Worm (Caenorhabditis elegans) whole organism, young adult: ENCODE data around the gene W09C2.7.

Source experiments
- B0019.2 ChIP-seq: fragments of 200-800 bp; sonication (Bioruptor generic); conservative IDR thresholded peaks from 2 replicates; pipeline ENCODE4 v1.3.6; 2022; ENCODE audit warnings: missing genetic modification reagents, missing genetic modification characterization, missing compliant biosample characterization
- B0336.3 ChIP-seq: fragments of 200-800 bp; sonication (Bioruptor generic); IDR thresholded peaks from 2 replicates; pipeline ENCODE4 v1.3.6; 2022; ENCODE audit warnings: missing genetic modification characterization, missing compliant biosample characterization
- F23B12.7 ChIP-seq: sonication (generic microtip); optimal IDR thresholded peaks from 2 replicates; lab custom pipeline; 2017; ENCODE audit warnings: missing genetic modification characterization, mild to moderate bottlenecking, missing compliant biosample characterization, antibody characterized with exemption, moderate library complexity; ENCODE audit not compliant: insufficient read depth
- F49E8.2 ChIP-seq: sonication (generic microtip); optimal IDR thresholded peaks from 3 replicates; lab custom pipeline; 2017; ENCODE audit warnings: missing genetic modification characterization, mild to moderate bottlenecking, missing compliant biosample characterization, antibody characterized with exemption, moderate library complexity; ENCODE audit not compliant: insufficient read depth
- F57C9.4 ChIP-seq: sonication (generic microtip); optimal IDR thresholded peaks from 2 replicates; lab custom pipeline; 2017; ENCODE audit warnings: mild to moderate bottlenecking, missing genetic modification characterization, missing compliant biosample characterization
- T07F8.4 ChIP-seq: sonication (generic microtip); optimal IDR thresholded peaks from 2 replicates; lab custom pipeline; 2016; ENCODE audit warnings: mild to moderate bottlenecking, missing genetic modification characterization, moderate library complexity, missing compliant biosample characterization
- Y53G8AR.9 ChIP-seq: fragments of 200-800 bp; sonication (Bioruptor generic); conservative IDR thresholded peaks from 2 replicates; pipeline ENCODE4 v1.3.6; 2022; ENCODE audit warnings: missing genetic modification reagents, missing genetic modification characterization, missing compliant biosample characterization
- atf-7 ChIP-seq: sonication (generic microtip); optimal IDR thresholded peaks from 2 replicates; lab custom pipeline; 2017; ENCODE audit warnings: mild to moderate bottlenecking, missing genetic modification characterization, missing compliant biosample characterization
- attf-6 ChIP-seq: fragments of 200-800 bp; sonication (Bioruptor generic); IDR thresholded peaks from 2 replicates; pipeline ENCODE4 v1.3.6; 2022; ENCODE audit warnings: missing genetic modification reagents, missing genetic modification characterization, missing compliant biosample characterization
- cebp-1 ChIP-seq, 2 experiments: fragments of 200-800 bp in 1 of 2; sonication (Bioruptor generic) in 1 of 2; sonication (generic microtip) in 1 of 2; IDR thresholded peaks in 1 of 2; optimal IDR thresholded peaks in 1 of 2; 2 replicates each; pipeline versions ENCODE4 v1.3.6 to Lab custom; 2017 to 2022; ENCODE audit warnings: missing compliant biosample characterization in 2 of 2, missing genetic modification characterization in 2 of 2, mild to moderate bottlenecking in 1 of 2, missing genetic modification reagents in 1 of 2, moderate library complexity in 1 of 2
- cebp-2 ChIP-seq: fragments of 200-800 bp; sonication (Bioruptor generic); IDR thresholded peaks from 2 replicates; pipeline ENCODE4 v1.3.6; 2022; ENCODE audit warnings: missing genetic modification characterization, missing compliant biosample characterization
- ceh-27 ChIP-seq: fragments of 200-800 bp; sonication (Bioruptor generic); optimal IDR thresholded peaks from 2 replicates; lab custom pipeline; 2018; ENCODE audit warnings: mild to moderate bottlenecking, missing genetic modification characterization, moderate library complexity, missing compliant biosample characterization
- ceh-79 ChIP-seq: sonication (generic microtip); optimal IDR thresholded peaks from 2 replicates; lab custom pipeline; 2017; ENCODE audit warnings: mild to moderate bottlenecking, missing genetic modification characterization, missing compliant biosample characterization
- die-1 ChIP-seq: sonication (generic microtip); optimal IDR thresholded peaks from 2 replicates; lab custom pipeline; 2016; ENCODE audit warnings: missing genotype, mild to moderate bottlenecking, missing genetic modification characterization, missing compliant biosample characterization
- dpl-1 ChIP-seq: fragments of 150-350 bp; optimal IDR thresholded peaks from 2 replicates; lab custom pipeline; 2014; ENCODE audit warnings: missing biosample characterization, missing genetic modification reagents, missing genetic modification characterization
- efl-1 ChIP-seq: fragments of 150-350 bp; optimal IDR thresholded peaks from 2 replicates; lab custom pipeline; 2014; ENCODE audit warnings: missing biosample characterization, missing genetic modification reagents, missing genetic modification characterization
- egl-18 ChIP-seq: fragments of 200-800 bp; sonication (Bioruptor generic); IDR thresholded peaks from 2 replicates; pipeline ENCODE4 v1.3.6; 2022; ENCODE audit warnings: missing genetic modification reagents, missing genetic modification characterization, missing compliant biosample characterization
- egrh-3 ChIP-seq: fragments of 200-800 bp; sonication (Bioruptor generic); IDR thresholded peaks from 2 replicates; pipeline ENCODE4 v1.3.6; 2022; ENCODE audit warnings: missing genetic modification reagents, missing genetic modification characterization, missing compliant biosample characterization
- hlh-26 ChIP-seq: fragments of 200-800 bp; sonication (Bioruptor generic); conservative IDR thresholded peaks from 2 replicates; pipeline ENCODE4 v1.3.6; 2022; ENCODE audit warnings: missing genetic modification reagents, missing genetic modification characterization, missing compliant biosample characterization
- hmg-1.2 ChIP-seq: fragments of 200-800 bp; sonication (Bioruptor generic); IDR thresholded peaks from 2 replicates; pipeline ENCODE4 v1.3.6; 2022; ENCODE audit warnings: missing genetic modification reagents, missing genetic modification characterization, missing compliant biosample characterization
- lin-26 ChIP-seq: fragments of 200-800 bp; sonication (Bioruptor generic); IDR thresholded peaks from 2 replicates; pipeline ENCODE4 v1.3.6; 2022; ENCODE audit warnings: missing genetic modification reagents, missing genetic modification characterization, missing compliant biosample characterization
- lin-35 ChIP-seq, 3 experiments: fragments of 150-350 bp in 2 of 3; sonication (generic microtip) in 1 of 3; optimal IDR thresholded peaks; 2 replicates each; lab custom pipeline; 2014 to 2018; ENCODE audit warnings: missing biosample characterization in 3 of 3, missing genetic modification characterization in 3 of 3, missing genetic modification reagents in 3 of 3
- lin-40 ChIP-seq: sonication (generic microtip); optimal IDR thresholded peaks from 2 replicates; lab custom pipeline; 2016; ENCODE audit warnings: missing genetic modification characterization, mild to moderate bottlenecking, missing compliant biosample characterization, missing genotype, missing genetic modification reagents
- lir-1 ChIP-seq: fragments of 200-800 bp; sonication (Bioruptor generic); conservative IDR thresholded peaks from 2 replicates; pipeline ENCODE4 v1.3.6; 2022; ENCODE audit warnings: missing genetic modification reagents, missing genetic modification characterization, missing compliant biosample characterization
- madf-3 ChIP-seq: fragments of 200-800 bp; sonication (Bioruptor generic); IDR thresholded peaks from 2 replicates; pipeline ENCODE4 v1.3.6; 2022; ENCODE audit warnings: missing genetic modification reagents, missing genetic modification characterization, missing compliant biosample characterization
- madf-8 ChIP-seq: fragments of 200-800 bp; sonication (Bioruptor generic); conservative IDR thresholded peaks from 2 replicates; pipeline ENCODE4 v1.3.6; 2022; ENCODE audit warnings: missing genetic modification reagents, missing genetic modification characterization, missing compliant biosample characterization
- mcd-1 ChIP-seq: fragments of 200-800 bp; sonication (Bioruptor generic); IDR thresholded peaks from 2 replicates; pipeline ENCODE4 v1.3.6; 2022; ENCODE audit warnings: missing genetic modification reagents, missing genetic modification characterization, missing compliant biosample characterization
- mel-28 ChIP-seq: sonication (generic microtip); optimal IDR thresholded peaks from 2 replicates; lab custom pipeline; 2016; ENCODE audit warnings: borderline replicate concordance, mild to moderate bottlenecking, missing genetic modification characterization, missing compliant biosample characterization
- mes-4 ChIP-seq: sonication (generic microtip); optimal IDR thresholded peaks from 2 replicates; lab custom pipeline; 2016; ENCODE audit warnings: missing genotype, missing genetic modification characterization, missing compliant biosample characterization
- nfya-1 ChIP-seq: sonication (generic microtip); optimal IDR thresholded peaks from 2 replicates; lab custom pipeline; 2017; ENCODE audit warnings: antibody characterized with exemption, missing compliant biosample characterization, missing genetic modification characterization, borderline replicate concordance; ENCODE audit not compliant: insufficient read depth
- nfya-2 ChIP-seq: fragments of 200-800 bp; sonication (Bioruptor generic); IDR thresholded peaks from 2 replicates; pipeline ENCODE4 v1.3.6; 2022; ENCODE audit warnings: missing genetic modification reagents, missing genetic modification characterization, missing compliant biosample characterization
- nhr-120 ChIP-seq: fragments of 200-800 bp; sonication (Bioruptor generic); IDR thresholded peaks from 2 replicates; pipeline ENCODE4 v1.3.6; 2022; ENCODE audit warnings: missing genetic modification characterization, missing compliant biosample characterization
- nhr-80 ChIP-seq: sonication (generic microtip); optimal IDR thresholded peaks from 2 replicates; lab custom pipeline; 2016; ENCODE audit warnings: missing genetic modification characterization, missing compliant biosample characterization
- rec-8 ChIP-seq, 2 experiments: sonication (generic microtip); optimal IDR thresholded peaks; 2 replicates each; lab custom pipeline; 2016; ENCODE audit warnings: mild to moderate bottlenecking in 2 of 2, missing genetic modification characterization in 2 of 2, missing genetic modification reagents in 2 of 2, missing genotype in 2 of 2, missing biosample characterization in 1 of 2, missing compliant biosample characterization in 1 of 2, moderate library complexity in 1 of 2
- repo-1 ChIP-seq: sonication (generic microtip); optimal IDR thresholded peaks from 2 replicates; lab custom pipeline; 2017; ENCODE audit warnings: mild to moderate bottlenecking, missing genetic modification characterization, missing compliant biosample characterization
- rpc-1 ChIP-seq, 2 experiments: fragments of 150-350 bp in 1 of 2; sonication (generic microtip) in 1 of 2; optimal IDR thresholded peaks; 2 replicates each; lab custom pipeline; 2014 to 2018; ENCODE audit warnings: missing biosample characterization in 1 of 2, missing genetic modification characterization in 1 of 2, missing genetic modification reagents in 1 of 2, missing genotype in 1 of 2
- somi-1 ChIP-seq: fragments of 200-800 bp; sonication (Bioruptor generic); optimal IDR thresholded peaks from 2 replicates; lab custom pipeline; 2018; ENCODE audit warnings: mild to moderate bottlenecking, missing genetic modification characterization, missing compliant biosample characterization
- tbp1 ChIP-seq: fragments of 200-800 bp; sonication (Bioruptor generic); optimal IDR thresholded peaks from 2 replicates; lab custom pipeline; 2018; ENCODE audit warnings: mild to moderate bottlenecking, missing genetic modification characterization, missing compliant biosample characterization
- unc-62 ChIP-seq: fragments of 150-350 bp; optimal IDR thresholded peaks from 2 replicates; lab custom pipeline; 2014; ENCODE audit warnings: missing biosample characterization, missing genetic modification reagents, missing genetic modification characterization
- ztf-18 ChIP-seq: sonication (generic microtip); optimal IDR thresholded peaks from 2 replicates; lab custom pipeline; 2016; ENCODE audit warnings: missing genotype, mild to moderate bottlenecking, missing genetic modification characterization, missing compliant biosample characterization
- ztf-26 ChIP-seq: sonication (generic microtip); optimal IDR thresholded peaks from 2 replicates; lab custom pipeline; 2017; ENCODE audit warnings: missing genetic modification characterization, missing compliant biosample characterization
- ztf-28 ChIP-seq: fragments of 200-800 bp; sonication (Bioruptor generic); IDR thresholded peaks from 2 replicates; pipeline ENCODE4 v1.3.6; 2022; ENCODE audit warnings: missing genetic modification reagents, missing genetic modification characterization, missing compliant biosample characterization

Gene W09C2.7

DNA sequence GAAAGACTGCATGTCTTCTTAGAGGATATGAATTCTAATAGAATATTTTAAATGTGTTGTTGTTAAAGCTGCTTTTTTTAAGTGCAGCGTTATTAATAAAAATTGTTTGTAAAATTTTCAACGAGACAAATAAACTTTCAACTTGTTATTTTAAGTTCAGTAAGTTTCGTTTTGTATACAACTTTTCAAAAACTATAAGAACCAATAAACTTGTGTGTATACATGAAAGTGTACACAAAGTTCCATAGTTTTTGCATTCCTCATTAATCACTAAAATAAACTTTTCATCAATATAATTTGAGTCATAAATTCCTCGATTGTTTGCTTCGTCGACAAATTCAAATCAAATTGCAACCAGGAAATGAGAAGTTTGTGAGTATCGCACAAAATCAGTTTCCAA is 26.5 kb upstream of the W09C2.7 start, which contains the start of gene srm-3:
TSS of gene srm-3 (plus strand) at position 301 of the 400 bp plus-strand sequence.
- TF ChIP-seq lin-35 (GFP tag; optimal IDR thresholded peaks at IDR 0.05; lab: Kevin White, UChicago) (no peak), mes-4 (tag; lab: Kevin White, UChicago) (no peak), egrh-3 (GFP tag; lab: Robert Waterston, UW) (no peak), F23B12.7 (tag; lab: Kevin White, UChicago) (no peak), cebp-1 (GFP tag; IDR thresholded peaks at IDR 0.05; lab: Robert Waterston, UW) (no peak), cebp-1 (tag; optimal IDR thresholded peaks at IDR 0.05; lab: Kevin White, UChicago) (no peak), cebp-2 (GFP tag; lab: Robert Waterston, UW) (no peak), B0019.2 (GFP tag; lab: Robert Waterston, UW) (no peak), madf-3 (GFP tag; lab: Robert Waterston, UW) (no peak), ceh-79 (no peak), B0336.3 (no peak), attf-6 (no peak), ztf-28 (GFP tag; lab: Robert Waterston, UW) (no peak), nhr-80 (no peak), ztf-26 (tag; lab: Kevin White, UChicago) (no peak), rpc-1 (optimal IDR thresholded peaks at IDR 0.05; lab: Kevin White, UChicago) (no peak), rpc-1 (tag; optimal IDR thresholded peaks at IDR 0.05; lab: Kevin White, UChicago) (no peak), mel-28 (no peak), die-1 (no peak), lin-26 (GFP tag; lab: Robert Waterston, UW) (no peak), hlh-26 (GFP tag; lab: Robert Waterston, UW) (no peak)

DNA sequence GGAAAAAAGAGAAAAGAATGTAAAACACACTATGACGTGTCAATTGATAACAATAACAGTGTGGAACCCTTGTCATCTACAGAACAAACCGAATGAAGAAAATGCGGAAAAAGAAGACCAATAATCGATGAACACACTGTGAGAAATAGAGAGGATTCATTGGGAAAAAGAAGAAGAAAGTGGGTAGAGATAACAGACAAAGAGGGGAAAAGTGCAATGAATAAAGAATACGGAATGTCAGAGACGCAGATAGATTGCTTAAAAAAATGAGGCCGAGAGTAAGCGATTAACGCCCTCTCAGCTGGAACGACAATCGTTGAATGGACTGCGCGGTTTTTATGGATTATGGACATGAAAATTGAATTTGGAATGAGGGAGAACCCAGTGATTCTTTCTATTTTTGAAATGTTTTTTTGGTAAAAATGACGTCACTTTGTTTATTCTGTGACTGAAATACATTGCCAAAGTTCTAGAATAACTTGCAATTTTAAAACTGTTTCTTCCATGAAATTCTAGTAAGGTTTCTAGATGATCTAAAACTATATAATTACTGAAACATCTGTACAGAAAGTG is 25.7 kb upstream of the W09C2.7 start, which contains the start of gene amph-1:
TSS of gene amph-1 (minus strand) at position 85 of the 573 bp plus-strand sequence.
- TF ChIP-seq F57C9.4 = no peak
- TF ChIP-seq nhr-80 = peak; percentile 36
- peak; percentile 90 for TF ChIP-seq hmg-1.2 (GFP tag; lab: Robert Waterston, UW)
- TF ChIP-seq dpl-1 (GFP tag; lab: Kevin White, UChicago) = no peak
- TF ChIP-seq atf-7 (tag; lab: Kevin White, UChicago) = peak; percentile 67
- peak; percentile 33 for TF ChIP-seq lin-40 (tag; lab: Kevin White, UChicago)

DNA sequence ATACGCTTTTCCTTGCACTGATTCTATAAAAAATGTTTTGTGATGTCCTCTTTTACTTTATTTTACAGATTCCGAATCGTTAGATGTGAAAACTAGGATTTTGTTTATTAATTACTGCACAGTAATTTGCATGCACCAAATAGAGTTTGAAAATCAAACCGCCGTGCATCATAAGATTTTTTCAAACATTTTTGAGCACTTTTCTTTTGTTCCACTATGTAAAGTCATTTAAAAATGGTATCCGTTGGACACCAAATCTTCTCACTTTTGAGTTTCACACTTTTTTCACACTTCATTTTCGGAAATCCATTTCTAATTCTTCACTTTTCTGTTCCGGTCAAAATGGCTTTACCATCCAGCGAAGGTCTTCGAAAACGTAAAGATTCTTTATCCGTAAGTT is 21.0 kb upstream of the W09C2.7 start, which contains the start of gene degl-2:
TSS of gene degl-2 (plus strand) at position 301 of the 400 bp plus-strand sequence.
- no peak for TF ChIP-seq madf-8 (GFP tag; lab: Robert Waterston, UW)
- TF ChIP-seq lir-1 (GFP tag; lab: Robert Waterston, UW) = no peak

DNA sequence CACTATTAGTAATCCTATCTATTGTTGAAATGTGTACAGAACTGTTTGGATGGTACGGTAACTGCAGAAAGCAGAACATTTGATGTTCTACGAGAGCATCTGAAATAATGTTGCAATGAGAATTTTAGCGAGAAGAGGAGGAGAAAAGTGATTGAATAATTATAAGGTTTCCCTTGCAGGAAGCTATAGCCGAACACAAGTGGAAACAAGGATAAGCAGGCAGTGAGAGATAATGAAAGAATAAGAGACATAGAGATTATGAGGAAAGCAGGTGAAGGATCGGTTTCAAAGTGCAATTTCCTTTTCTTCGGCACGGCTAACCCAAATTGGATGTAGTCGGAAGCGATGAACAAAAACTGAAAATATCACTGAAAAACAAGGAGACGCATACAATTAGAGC is 19.8 kb upstream of the W09C2.7 start, which contains the start of gene del-2:
TSS of gene del-2 (minus strand) at position 101 of the 400 bp plus-strand sequence.
- no peak for TF ChIP-seq unc-62 (GFP tag; lab: Kevin White, UChicago)
- TF ChIP-seq T07F8.4 (tag; lab: Kevin White, UChicago) = no peak
- TF ChIP-seq, all 124 proteins: peak for 0

DNA sequence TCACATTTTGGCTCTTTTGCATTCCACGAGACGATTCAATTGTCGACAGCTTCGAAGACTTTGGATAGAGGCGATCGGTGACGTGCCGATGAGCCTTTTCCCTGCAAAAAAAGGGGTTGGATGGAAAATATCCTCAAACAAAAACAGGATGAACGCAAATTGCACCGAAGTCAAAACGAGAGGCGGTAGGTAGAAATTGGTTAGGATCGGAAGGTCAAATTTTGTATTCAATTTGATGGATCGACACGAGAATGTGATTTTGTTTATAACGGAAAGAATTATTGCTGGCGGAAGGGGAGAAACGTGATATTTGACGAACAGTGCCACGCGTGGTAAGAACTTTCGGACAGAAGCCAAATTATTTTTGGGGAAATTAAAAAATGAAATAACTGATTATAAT is 12.7 kb upstream of the W09C2.7 start, which contains the start of gene mca-1:
TSS of gene mca-1 (minus strand) at position 101 of the 400 bp plus-strand sequence.
- TF ChIP-seq nhr-120 = no peak
- no peak for TF ChIP-seq nfya-1 (tag; lab: Kevin White, UChicago)
- no peak for TF ChIP-seq ceh-27
- TF ChIP-seq efl-1 (GFP tag; lab: Kevin White, UChicago) = no peak
- no peak for TF ChIP-seq nfya-2 (GFP tag; lab: Robert Waterston, UW)
- no peak for TF ChIP-seq Y53G8AR.9 (GFP tag; lab: Robert Waterston, UW)
- no peak for TF ChIP-seq repo-1 (tag; lab: Kevin White, UChicago)
- no peak for TF ChIP-seq egl-18 (GFP tag; lab: Robert Waterston, UW)
- no peak for TF ChIP-seq somi-1 (GFP tag; lab: Kevin White, UChicago)
- TF ChIP-seq ztf-18 = no peak
- TF ChIP-seq tbp1 (GFP tag; lab: Kevin White, UChicago) = no peak
- TF ChIP-seq F49E8.2 (tag; lab: Kevin White, UChicago) = no peak
- TF ChIP-seq mcd-1 = no peak
- TF ChIP-seq rec-8 (tag; optimal IDR thresholded peaks at IDR 0.05; lab: Kevin White, UChicago) = no peak
